Fruit fly (Drosophila melanogaster): ENCODE data around the gene CG15533.
A peak's percentile ranks its signal among the peaks of the same experiment; 100 is the strongest.

The CG15533 gene

DNA sequence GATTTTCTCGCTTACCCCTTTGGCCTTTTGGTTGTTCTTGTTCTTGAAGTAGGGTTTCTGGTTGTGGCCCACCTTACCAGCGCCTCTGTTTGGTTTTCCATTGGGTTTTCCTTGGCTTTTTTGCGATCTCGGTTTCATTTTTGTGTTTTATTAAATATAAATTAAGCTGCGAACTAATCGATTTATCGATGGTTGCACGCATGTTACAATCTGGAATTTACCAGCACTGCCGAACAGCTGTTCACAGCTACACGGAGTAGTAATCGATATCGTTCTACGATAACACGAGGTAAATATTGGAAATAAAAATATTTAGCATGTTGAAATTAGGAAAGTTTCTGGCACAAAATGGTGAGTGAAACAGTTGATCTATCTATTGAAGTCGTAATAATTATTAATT is 4.9 kb upstream of the CG15533 start, which contains the start of the genes CG15535 and mRpS18C (continued):
- peak; percentile 94 for TF ChIP-seq CG10267 (tag; optimal IDR thresholded peaks at IDR 0.05)
- TF ChIP-seq ranshi (GFP tag; IDR thresholded peaks at IDR 0.05): no peak
- no peak for TF ChIP-seq CG12071 (GFP tag; optimal IDR thresholded peaks at IDR 0.05)
- TF ChIP-seq CG13894 (tag; optimal IDR thresholded peaks at IDR 0.05): no peak
- TF ChIP-seq HLH4C (GFP tag; IDR thresholded peaks at IDR 0.05; ENCODE audit: partially characterized antibody): peak; percentile 81
- peak; percentile 38 for TF ChIP-seq CG4617 (GFP tag; optimal IDR thresholded peaks at IDR 0.05; ENCODE audit: borderline replicate concordance)
- TF ChIP-seq Hr39 (optimal IDR thresholded peaks at IDR 0.05): no peak
- TF ChIP-seq tgo (GFP tag; IDR thresholded peaks at IDR 0.05): no peak
- no peak for TF ChIP-seq Ptx1 (GFP tag; IDR thresholded peaks at IDR 0.05)
- no peak for TF ChIP-seq CG4730 (GFP tag; IDR thresholded peaks at IDR 0.05)
- no peak for TF ChIP-seq chm (GFP tag; IDR thresholded peaks at IDR 0.05)
- peak; percentile 85 for TF ChIP-seq YL-1 (GFP tag; optimal IDR thresholded peaks at IDR 0.05)
- TF ChIP-seq Xbp1 (GFP tag; optimal IDR thresholded peaks at IDR 0.05): no peak
- peak; percentile 84 for TF ChIP-seq CG34224 (GFP tag; IDR thresholded peaks at IDR 0.05; ENCODE audit: partially characterized antibody)
- TF ChIP-seq CG17186 (GFP tag; optimal IDR thresholded peaks at IDR 0.05): no peak
- peak; percentile 55 for TF ChIP-seq inv (GFP tag; IDR thresholded peaks at IDR 0.05; ENCODE audit: partially characterized antibody)
- TF ChIP-seq CG31441 (GFP tag; IDR thresholded peaks at IDR 0.05): no peak
- TF ChIP-seq unpg (GFP tag; optimal IDR thresholded peaks at IDR 0.05): no peak
- no peak for TF ChIP-seq Xrp1 (GFP tag; IDR thresholded peaks at IDR 0.05)
- peak; percentile 83 for TF ChIP-seq CG6791 (GFP tag; IDR thresholded peaks at IDR 0.05; ENCODE audit: partially characterized antibody)
- peak; percentile 11 for TF ChIP-seq grau (tag; optimal IDR thresholded peaks at IDR 0.05)
- no peak for TF ChIP-seq row (GFP tag; IDR thresholded peaks at IDR 0.05)
- peak; percentile 76 for TF ChIP-seq CG16813 (GFP tag; IDR thresholded peaks at IDR 0.05; ENCODE audit: partially characterized antibody)
- TF ChIP-seq CG10565 (GFP tag; optimal IDR thresholded peaks at IDR 0.05): no peak
- no peak for TF ChIP-seq CG17568 (GFP tag; optimal IDR thresholded peaks at IDR 0.05)
- peak; percentile 84 for TF ChIP-seq onecut (GFP tag; IDR thresholded peaks at IDR 0.05)
- TF ChIP-seq CG15601 (tag; optimal IDR thresholded peaks at IDR 0.05): no peak
- peak; percentile 7 for TF ChIP-seq dmrt11E (tag; optimal IDR thresholded peaks at IDR 0.05)
- TF ChIP-seq CG16863 (GFP tag; optimal IDR thresholded peaks at IDR 0.05): no peak
- no peak for TF ChIP-seq az2 (GFP tag; optimal IDR thresholded peaks at IDR 0.05)
- no peak for TF ChIP-seq Nf-YB (GFP tag; optimal IDR thresholded peaks at IDR 0.05)
- TF ChIP-seq ERR (GFP tag; optimal IDR thresholded peaks at IDR 0.05): no peak
- TF ChIP-seq knrl (GFP tag; IDR thresholded peaks at IDR 0.05; ENCODE audit: partially characterized antibody): peak; percentile 72; the same call in 2 of the 3 replicates
- no peak for TF ChIP-seq CG6689 (GFP tag; IDR thresholded peaks at IDR 0.05)
- no peak for TF ChIP-seq oc (tag; optimal IDR thresholded peaks at IDR 0.05)
- peak; percentile 22 for TF ChIP-seq phol (tag; optimal IDR thresholded peaks at IDR 0.05)
- no peak for TF ChIP-seq z (GFP tag; IDR thresholded peaks at IDR 0.05)
- peak; percentile 62; the same call in 2 of the 3 replicates for TF ChIP-seq vnd (GFP tag; IDR thresholded peaks at IDR 0.05; ENCODE audit: partially characterized antibody)
- TF ChIP-seq ttk (GFP tag; IDR thresholded peaks at IDR 0.05): no peak
- no peak for TF ChIP-seq CG2678 (tag; optimal IDR thresholded peaks at IDR 0.05)
- peak; percentile 49 for TF ChIP-seq Ets97D (GFP tag; optimal IDR thresholded peaks at IDR 0.05)
- TF ChIP-seq Hmr (GFP tag; optimal IDR thresholded peaks at IDR 0.05): no peak
- peak; percentile 73 for TF ChIP-seq Doc3 (GFP tag; IDR thresholded peaks at IDR 0.05; ENCODE audit: partially characterized antibody)
- TF ChIP-seq fd3F (GFP tag; optimal IDR thresholded peaks at IDR 0.05): no peak
- peak; percentile 56 for TF ChIP-seq Sry-δ (GFP tag; optimal IDR thresholded peaks at IDR 0.05)
- TF ChIP-seq CG14965 (GFP tag; optimal IDR thresholded peaks at IDR 0.05; ENCODE audit: borderline replicate concordance): no peak
- TF ChIP-seq hth (optimal IDR thresholded peaks at IDR 0.05): no peak
- no peak for TF ChIP-seq kni (GFP tag; optimal IDR thresholded peaks at IDR 0.05)
- peak; percentile 40 for TF ChIP-seq HmgZ (tag; optimal IDR thresholded peaks at IDR 0.05)
- TF ChIP-seq CG13287 (GFP tag; IDR thresholded peaks at IDR 0.05; ENCODE audit: partially characterized antibody): peak; percentile 86
- TF ChIP-seq CG17385 (GFP tag; optimal IDR thresholded peaks at IDR 0.05): no peak

All from whole organism, embryonic.